Fruit fly (Drosophila melanogaster) whole organism, prepupa: ENCODE data around the gene nbs.

Experiments used
- Blimp-1 ChIP-seq: fragments of 200-800 bp; sonication (Bioruptor generic); optimal IDR thresholded peaks from 3 replicates; lab custom pipeline; 2017; ENCODE audit warnings: missing biosample characterization, missing genetic modification characterization, mild to moderate bottlenecking, moderate library complexity, missing genetic modification reagents
- CG11762 ChIP-seq: fragments of 200-800 bp; sonication (Bioruptor generic); optimal IDR thresholded peaks from 3 replicates; lab custom pipeline; 2016; ENCODE audit warnings: missing biosample characterization, missing genetic modification characterization; ENCODE audit not compliant: insufficient read depth
- CG11902 ChIP-seq: fragments of 200-800 bp; sonication (Bioruptor generic); optimal IDR thresholded peaks from 3 replicates; lab custom pipeline; 2016; ENCODE audit warnings: missing biosample characterization, missing genetic modification characterization
- CG1621 ChIP-seq: fragments of 200-800 bp; sonication (Bioruptor generic); optimal IDR thresholded peaks from 3 replicates; lab custom pipeline; 2018; ENCODE audit warnings: missing biosample characterization, mild to moderate bottlenecking, missing genetic modification characterization
- CG16779 ChIP-seq: fragments of 200-800 bp; sonication (Bioruptor generic); optimal IDR thresholded peaks from 3 replicates; lab custom pipeline; 2017; ENCODE audit warnings: missing biosample characterization, mild to moderate bottlenecking, missing genetic modification characterization
- CG32006 ChIP-seq: fragments of 200-800 bp; sonication (Bioruptor generic); optimal IDR thresholded peaks from 3 replicates; lab custom pipeline; 2017; ENCODE audit warnings: missing biosample characterization, mild to moderate bottlenecking, missing genetic modification characterization
- CG6163 ChIP-seq: fragments of 200-800 bp; sonication (Bioruptor generic); IDR thresholded peaks from 3 replicates; pipeline ENCODE4 v1.3.6; 2022; ENCODE audit warnings: missing biosample characterization, missing genetic modification characterization
- CG6854 ChIP-seq: fragments of 200-800 bp; sonication (Bioruptor generic); optimal IDR thresholded peaks from 2 replicates; lab custom pipeline; 2017; ENCODE audit warnings: missing biosample characterization, mild to moderate bottlenecking, missing genetic modification characterization
- CG7368 ChIP-seq: fragments of 200-800 bp; sonication (Bioruptor generic); optimal IDR thresholded peaks from 3 replicates; lab custom pipeline; 2016; ENCODE audit warnings: missing biosample characterization, missing genetic modification characterization
- CG8319 ChIP-seq: fragments of 200-800 bp; sonication (Bioruptor generic); optimal IDR thresholded peaks from 3 replicates; lab custom pipeline; 2016; ENCODE audit warnings: missing biosample characterization, missing genetic modification characterization
- CG8632 ChIP-seq: fragments of 200-800 bp; sonication (Bioruptor generic); optimal IDR thresholded peaks from 3 replicates; lab custom pipeline; 2016; ENCODE audit warnings: missing biosample characterization, missing genetic modification characterization
- CG9139 ChIP-seq: fragments of 200-800 bp; sonication (Bioruptor generic); optimal IDR thresholded peaks from 3 replicates; lab custom pipeline; 2017; ENCODE audit warnings: missing biosample characterization, mild to moderate bottlenecking, missing genetic modification characterization
- Eip78C ChIP-seq: fragments of 200-800 bp; sonication (Bioruptor generic); peaks from one replicate; lab custom pipeline; 2016; ENCODE audit warnings: missing biosample characterization, missing genetic modification characterization
- Eip93F ChIP-seq: fragments of 200-800 bp; sonication (Bioruptor generic); optimal IDR thresholded peaks from 2 replicates; lab custom pipeline; 2016; ENCODE audit warnings: missing biosample characterization, mild to moderate bottlenecking, missing genetic modification characterization
- Gug ChIP-seq: fragments of 200-800 bp; sonication (Bioruptor generic); IDR thresholded peaks from 2 replicates; pipeline ENCODE4 v1.3.6; 2022; ENCODE audit warnings: missing biosample characterization, missing genetic modification characterization
- Hr39 ChIP-seq: fragments of 200-800 bp; sonication (Bioruptor generic); optimal IDR thresholded peaks from 2 replicates; lab custom pipeline; 2016; ENCODE audit warnings: missing biosample characterization, missing genetic modification characterization
- Smox ChIP-seq: fragments of 200-800 bp; sonication (Bioruptor generic); optimal IDR thresholded peaks from 3 replicates; lab custom pipeline; 2016; ENCODE audit warnings: missing biosample characterization, missing genetic modification characterization
- Sox14 ChIP-seq: fragments of 200-800 bp; sonication (Bioruptor generic); optimal IDR thresholded peaks from 3 replicates; lab custom pipeline; 2016; ENCODE audit warnings: missing biosample characterization, missing genetic modification characterization
- achi ChIP-seq: fragments of 200-800 bp; sonication (Bioruptor generic); optimal IDR thresholded peaks from 3 replicates; lab custom pipeline; 2016; ENCODE audit warnings: missing biosample characterization, missing genetic modification characterization
- acj6 ChIP-seq: fragments of 200-800 bp; sonication (Bioruptor generic); optimal IDR thresholded peaks from 3 replicates; lab custom pipeline; 2016; ENCODE audit warnings: missing biosample characterization, missing genetic modification characterization
- cyc ChIP-seq: fragments of 200-800 bp; sonication (Bioruptor generic); optimal IDR thresholded peaks from 3 replicates; lab custom pipeline; 2016; ENCODE audit warnings: missing biosample characterization, missing genetic modification characterization
- dsx ChIP-seq: fragments of 200-800 bp; optimal IDR thresholded peaks from 3 replicates; lab custom pipeline; 2019; ENCODE audit warnings: missing biosample characterization, mild to moderate bottlenecking, missing genetic modification characterization, moderate library complexity; ENCODE audit not compliant: poor library complexity, severe bottlenecking
- esn ChIP-seq: fragments of 200-800 bp; sonication (Bioruptor generic); optimal IDR thresholded peaks from 2 replicates; lab custom pipeline; 2016; ENCODE audit warnings: missing biosample characterization, mild to moderate bottlenecking, missing genetic modification characterization, moderate library complexity
- fkh ChIP-seq: fragments of 200-800 bp; sonication (Bioruptor generic); optimal IDR thresholded peaks from 3 replicates; lab custom pipeline; 2017; ENCODE audit warnings: missing biosample characterization, mild to moderate bottlenecking, missing genetic modification characterization, moderate library complexity
- lz ChIP-seq: fragments of 200-800 bp; sonication (Bioruptor generic); optimal IDR thresholded peaks from 3 replicates; lab custom pipeline; 2016; ENCODE audit warnings: missing biosample characterization, missing genetic modification characterization
- pdm3 ChIP-seq: fragments of 200-800 bp; sonication (Bioruptor generic); optimal IDR thresholded peaks from 3 replicates; lab custom pipeline; 2016; ENCODE audit warnings: missing biosample characterization, missing genetic modification characterization
- salr ChIP-seq, 2 experiments: fragments of 200-800 bp; sonication (Bioruptor generic); optimal IDR thresholded peaks; 3 replicates each; lab custom pipeline; 2016 to 2018; ENCODE audit warnings: missing biosample characterization in 2 of 2, missing genetic modification characterization in 2 of 2, mild to moderate bottlenecking in 1 of 2
- ss ChIP-seq, 2 experiments: fragments of 200-800 bp; sonication (Bioruptor generic); optimal IDR thresholded peaks; 2 replicates in 1 of 2; 3 replicates in 1 of 2; lab custom pipeline; 2017 to 2018; ENCODE audit warnings: mild to moderate bottlenecking in 2 of 2, missing biosample characterization in 2 of 2, missing genetic modification characterization in 2 of 2, moderate library complexity in 1 of 2
- svp ChIP-seq: fragments of 200-800 bp; sonication (Bioruptor generic); peaks from one replicate; lab custom pipeline; 2016; ENCODE audit warnings: missing biosample characterization, missing genetic modification characterization
- topi ChIP-seq: fragments of 200-800 bp; sonication (Bioruptor generic); optimal IDR thresholded peaks from 3 replicates; lab custom pipeline; 2016; ENCODE audit warnings: missing biosample characterization, missing genetic modification characterization
- vri ChIP-seq: fragments of 200-800 bp; sonication (Bioruptor generic); optimal IDR thresholded peaks from 3 replicates; lab custom pipeline; 2016; ENCODE audit warnings: missing biosample characterization, mild to moderate bottlenecking, missing genetic modification characterization

nbs gene

DNA sequence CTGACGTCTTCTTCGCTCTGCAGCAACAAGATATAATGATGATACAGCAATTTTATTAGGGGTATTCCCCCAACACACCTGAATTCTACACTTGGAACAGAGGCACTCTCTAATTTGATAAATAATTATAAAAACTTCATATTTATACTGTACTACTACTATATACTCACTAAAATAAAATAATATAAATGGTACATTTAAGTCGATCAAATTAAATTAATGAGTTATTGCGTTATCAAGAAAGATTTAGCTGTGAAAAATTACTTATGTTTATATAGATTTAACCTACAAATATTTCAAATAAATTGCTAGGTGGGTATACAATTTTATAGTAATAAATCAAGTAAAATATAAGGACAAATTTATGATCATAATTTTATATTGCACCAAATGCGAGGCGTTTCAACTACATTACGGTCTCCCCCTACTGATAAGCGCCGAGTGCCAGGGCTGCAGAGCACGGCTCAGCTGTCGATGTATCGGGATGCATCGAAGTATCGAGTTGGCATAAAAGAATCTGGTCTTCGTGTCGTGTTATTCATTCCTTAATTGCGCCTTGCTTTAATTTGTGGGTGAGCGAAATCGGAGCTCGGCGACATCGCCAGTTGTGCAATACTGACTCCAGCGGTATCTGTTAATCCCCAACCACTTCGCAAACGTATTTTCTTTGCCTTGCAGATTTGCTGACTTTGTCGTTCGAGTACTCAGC lies 9.0 kb downstream of the nbs start, which contains the start of gene vsg (continued):
- TF ChIP-seq fkh (GFP tag; lab: Kevin White, UChicago) (no peak), CG8632 (GFP tag; lab: Kevin White, UChicago) (peak; percentile 82), ss (GFP tag; optimal IDR thresholded peaks at IDR 0.05; lab: Kevin White, UChicago) (peak in 1 of 2 experiments; percentile 60), CG32006 (peak; percentile 83), Smox (peak; percentile 67), CG11902 (GFP tag; lab: Kevin White, UChicago) (peak; percentile 54), CG6163 (no peak; the same call in 2 of the 3 replicates), vri (peak; percentile 87), Eip93F (GFP tag; lab: Kevin White, UChicago) (peak; percentile 47)

DNA sequence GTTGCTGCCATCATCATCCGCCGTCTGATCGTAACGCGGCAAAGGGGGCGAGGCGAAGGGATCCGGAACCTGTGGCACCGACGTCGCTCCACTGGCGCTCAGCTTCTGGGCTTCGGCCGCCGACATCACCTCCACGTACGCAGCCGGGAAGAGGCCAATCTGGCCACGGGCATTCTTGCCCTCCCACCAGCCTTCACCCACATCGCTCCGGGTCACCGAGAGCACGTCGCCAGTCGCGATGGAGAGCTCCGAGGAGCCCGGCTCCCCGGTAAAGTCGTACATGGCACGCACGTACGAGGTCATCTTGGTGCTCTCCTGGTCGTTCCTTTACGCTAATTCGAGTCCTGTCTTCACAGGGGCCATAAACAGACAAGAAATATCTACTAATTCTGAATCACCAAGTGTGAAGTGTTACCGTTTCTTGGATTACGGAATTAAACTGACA lies 9.6 kb downstream of the nbs start, which contains the start of gene SH3PX1:
Gene SH3PX1 (minus strand): TSS at position 445 of the 445 bp plus-strand sequence.
- TF ChIP-seq Hr39 (GFP tag; lab: Kevin White, UChicago) (no peak), Gug (GFP tag; lab: Robert Waterston, UW) (no peak), CG8632 (GFP tag; lab: Kevin White, UChicago) (no peak), CG9139 (no peak), CG1621 (tag; lab: Kevin White, UChicago) (peak; percentile 30), CG6854 (GFP tag; lab: Kevin White, UChicago) (peak; percentile 7), pdm3 (no peak), dsx (GFP tag; lab: Kevin White, UChicago) (no peak), CG11902 (GFP tag; lab: Kevin White, UChicago) (no peak), achi (no peak), Smox (no peak), svp (GFP tag; lab: Kevin White, UChicago) (peak; percentile 95), Blimp-1 (GFP tag; lab: Kevin White, UChicago) (no peak), salr (GFP tag; optimal IDR thresholded peaks at IDR 0.05; lab: Kevin White, UChicago) (no peak)

DNA sequence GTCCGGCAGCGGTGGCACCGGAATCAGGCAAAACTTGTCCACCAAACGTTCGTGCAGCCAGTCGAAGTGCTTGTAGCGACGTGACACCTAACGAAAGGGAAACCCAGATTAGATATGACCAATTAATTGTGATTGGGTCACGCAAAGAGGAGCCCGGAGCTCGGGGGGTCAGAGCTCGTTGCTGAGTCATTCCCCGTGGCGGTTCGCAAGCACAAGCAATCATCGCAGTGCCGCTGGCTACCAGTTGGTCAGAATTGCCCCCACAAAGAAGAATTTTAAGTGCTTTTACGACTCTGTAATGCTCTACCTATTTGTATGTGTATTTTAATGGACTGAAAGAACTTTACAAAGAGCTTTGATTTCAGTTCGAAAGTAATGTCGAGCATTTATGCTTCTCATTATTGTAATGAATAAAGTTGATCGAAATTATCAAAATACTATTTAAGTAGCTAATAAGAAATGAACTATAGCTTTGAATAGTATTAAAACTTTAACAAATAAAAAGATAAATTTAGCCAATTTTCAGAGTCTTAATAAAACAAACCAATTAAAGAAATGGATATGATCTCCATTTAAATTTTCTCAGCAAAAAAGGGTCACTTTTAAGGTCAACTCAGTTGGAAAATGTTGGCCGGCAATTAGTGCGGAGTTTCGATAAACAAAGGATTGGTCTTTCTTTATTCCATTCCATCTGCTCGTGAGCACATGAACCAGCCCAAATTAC lies 10.8 kb downstream of the nbs start:
- TF ChIP-seq Blimp-1 (GFP tag; lab: Kevin White, UChicago) (no peak), CG11762 (GFP tag; lab: Kevin White, UChicago) (no peak), lz (peak; percentile 17), topi (no peak), achi (no peak), Sox14 (GFP tag; lab: Kevin White, UChicago) (peak; percentile 43), CG16779 (no peak), acj6 (GFP tag; lab: Kevin White, UChicago) (no peak), svp (GFP tag; lab: Kevin White, UChicago) (peak; percentile 64), CG7368 (GFP tag; lab: Kevin White, UChicago) (no peak), CG8632 (GFP tag; lab: Kevin White, UChicago) (no peak), esn (peak; percentile 45), Hr39 (GFP tag; lab: Kevin White, UChicago) (peak; percentile 16), Eip78C (GFP tag; lab: Kevin White, UChicago) (peak; percentile 76), cyc (GFP tag; lab: Kevin White, UChicago) (peak; percentile 6)
- TF ChIP-seq, all 60 proteins: peak for 7

DNA sequence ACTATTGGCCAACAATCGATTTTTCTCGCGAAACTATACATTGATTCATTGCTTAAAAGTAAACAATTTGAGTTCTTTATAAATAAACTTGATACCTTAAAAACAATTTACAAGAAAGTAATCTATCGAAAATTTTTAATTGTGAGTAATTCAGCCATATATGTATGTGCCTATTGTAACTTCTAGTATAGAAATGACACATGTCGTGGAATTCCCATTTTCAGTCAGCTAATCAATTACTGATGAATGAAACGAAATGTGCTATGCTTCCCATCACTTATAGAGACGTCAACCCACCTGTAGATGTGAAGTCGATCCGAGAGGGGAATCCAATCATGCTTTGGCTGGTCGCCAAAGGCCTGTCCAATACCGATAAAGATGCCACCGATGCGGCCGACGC lies 11.8 kb downstream of the nbs start:
- no peak for TF ChIP-seq CG8319 (GFP tag; lab: Kevin White, UChicago)
- peak; percentile 8 for TF ChIP-seq svp (GFP tag; lab: Kevin White, UChicago)
